Fruit fly (Drosophila melanogaster) whole organism, larva: ENCODE data around the gene D19B.

Experiments used
- noc ChIP-seq: fragments of 200-800 bp; sonication (Bioruptor generic); optimal IDR thresholded peaks from 3 replicates; lab custom pipeline; 2019; ENCODE audit warnings: missing biosample characterization, mild to moderate bottlenecking, missing genetic modification characterization, moderate library complexity

The D19B gene

dm6 chr3L:6142313-6142712, 42.4 kb downstream of the D19B start, which contains the start of gene Cpr65Aw:
Gene Cpr65Aw, minus strand, starts transcription at chr3L:6142413.
- TF ChIP-seq noc (tag; lab: Kevin White, UChicago) = no peak

- TF ChIP-seq noc (tag; lab: Kevin White, UChicago) = no peak
Observed at dm6 chr3L:6141538-6141937, 43.2 kb downstream of the D19B start.

DNA sequence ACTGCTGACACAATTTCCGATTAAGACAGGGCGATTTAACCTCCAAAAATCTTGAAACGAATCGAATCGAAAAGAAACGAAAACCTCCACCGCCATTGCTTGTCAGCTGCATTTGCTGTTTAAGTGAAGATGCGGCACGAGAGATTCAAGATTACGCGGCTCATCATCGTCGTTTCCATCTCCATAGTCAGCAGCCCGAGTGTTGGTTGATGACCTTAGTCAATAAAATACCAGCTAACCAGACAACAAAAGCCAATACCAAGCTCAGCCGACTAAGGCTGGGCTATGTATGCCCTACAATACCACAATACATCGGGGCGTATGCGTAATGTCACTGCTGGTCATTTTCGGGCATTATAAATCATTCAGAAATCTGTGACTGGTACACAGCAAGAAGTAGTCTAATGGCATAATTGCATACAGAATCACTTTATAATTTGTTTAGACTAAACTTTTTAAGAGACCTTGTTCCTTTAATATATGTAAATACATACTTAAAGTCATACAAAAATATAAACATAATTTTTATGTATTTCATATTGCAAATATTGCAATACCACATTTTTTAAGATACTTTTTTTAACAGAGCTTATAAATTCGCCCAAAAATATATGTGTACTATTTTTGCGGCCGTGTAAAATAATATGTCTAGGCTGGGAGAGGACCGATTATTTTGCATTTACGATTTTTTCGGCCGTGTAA, 43.8 kb downstream of the D19B start:
- no peak for TF ChIP-seq noc (tag; lab: Kevin White, UChicago)

dm6 chr3L:6139924-6140574, 44.7 kb downstream of the D19B start, which contains the start of gene Cpr65Av:
Gene Cpr65Av, minus strand, starts transcription at chr3L:6139974.
- no peak for TF ChIP-seq noc (tag; lab: Kevin White, UChicago)

dm6 chr3L:6138586-6138985, 46.1 kb downstream of the D19B start:
- TF ChIP-seq noc (tag; lab: Kevin White, UChicago) = no peak

- TF ChIP-seq noc (tag; lab: Kevin White, UChicago) = no peak
Observed at dm6 chr3L:6138018-6138417, 46.7 kb downstream of the D19B start, which contains the start of gene Lcp65Ae. Gene Lcp65Ae, minus strand, starts transcription at chr3L:6138118.

DNA sequence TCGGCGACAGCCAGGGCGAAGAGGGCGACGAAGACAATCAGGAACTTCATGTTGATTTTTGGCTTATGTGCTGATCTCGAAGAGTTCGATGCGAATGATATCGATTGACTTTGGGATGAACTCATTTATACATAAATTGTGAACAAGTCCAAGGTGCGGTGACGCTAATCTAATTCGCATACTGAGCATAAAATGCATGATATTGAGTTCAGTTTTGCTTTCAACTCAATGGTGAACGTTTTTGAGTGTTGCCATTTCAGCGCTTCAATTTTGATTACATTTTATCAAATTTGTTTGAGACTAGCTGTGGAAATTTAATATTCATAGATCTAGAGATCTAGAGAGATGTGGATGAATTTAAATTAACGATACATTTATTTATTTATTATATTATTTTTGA, 48.0 kb downstream of the D19B start, which contains the start of gene Lcp65Af:
Lcp65Af (minus strand) TSS at position 101 of the 400 bp plus-strand sequence.
- TF ChIP-seq noc (tag; lab: Kevin White, UChicago) = no peak

dm6 chr3L:6135174-6135573, 49.5 kb downstream of the D19B start, which contains the start of gene Lcp65Ag1:
Gene Lcp65Ag1, minus strand, starts transcription at chr3L:6135274.
- no peak for TF ChIP-seq noc (tag; lab: Kevin White, UChicago)

- TF ChIP-seq noc (tag; lab: Kevin White, UChicago) = no peak
Observed at dm6 chr3L:6133546-6133945, 51.2 kb downstream of the D19B start, which contains the start of gene Lcp65Ag2. Gene Lcp65Ag2, minus strand, starts transcription at chr3L:6133593.
